Worm (Caenorhabditis elegans) whole organism, L4 larva: ENCODE data around the gene gbh-1.

Experiments used
- R02D3.7 ChIP-seq: fragments of 150-350 bp; sonication (generic microtip); optimal IDR thresholded peaks from 3 replicates; lab custom pipeline; 2014; ENCODE audit warnings: missing biosample characterization, missing genetic modification characterization
- dmd-9 ChIP-seq: fragments of 200-800 bp; sonication (Bioruptor generic); IDR thresholded peaks from 2 replicates; pipeline ENCODE4 v1.3.6; 2022; ENCODE audit warnings: missing genetic modification reagents, missing genetic modification characterization, missing compliant biosample characterization
- egl-27 ChIP-seq: sonication (generic microtip); optimal IDR thresholded peaks from 3 replicates; lab custom pipeline; 2017; ENCODE audit warnings: missing biosample characterization, missing genetic modification reagents, missing genetic modification characterization
- gei-8 ChIP-seq: fragments of 200-800 bp; sonication (Bioruptor generic); optimal IDR thresholded peaks from 2 replicates; lab custom pipeline; 2018; ENCODE audit warnings: mild to moderate bottlenecking, missing genetic modification characterization, missing compliant biosample characterization
- jun-1 ChIP-seq: fragments of 150-350 bp; optimal IDR thresholded peaks from 2 replicates; lab custom pipeline; 2014; ENCODE audit warnings: missing biosample characterization, missing genetic modification reagents, missing genetic modification characterization
- lin-13 ChIP-seq: fragments of 150-350 bp; optimal IDR thresholded peaks from 2 replicates; lab custom pipeline; 2014; ENCODE audit warnings: missing biosample characterization, missing genetic modification reagents, missing genetic modification characterization
- lin-29 ChIP-seq: fragments of 200-800 bp; sonication (Bioruptor generic); IDR thresholded peaks from 2 replicates; pipeline ENCODE4 v1.3.6; 2022; ENCODE audit warnings: missing genetic modification reagents, missing genetic modification characterization, missing compliant biosample characterization
- lsy-2 ChIP-seq, 2 experiments: fragments of 150-350 bp in 1 of 2; sonication (generic microtip) in 1 of 2; optimal IDR thresholded peaks; 2 replicates each; lab custom pipeline; 2014 to 2017; ENCODE audit warnings: missing biosample characterization in 2 of 2, missing genetic modification characterization in 2 of 2
- mes-2 ChIP-seq: sonication (generic microtip); optimal IDR thresholded peaks from 2 replicates; lab custom pipeline; 2016; ENCODE audit warnings: missing genotype, mild to moderate bottlenecking, missing genetic modification characterization, missing compliant biosample characterization; ENCODE audit not compliant: poor library complexity, severe bottlenecking
- nhr-237 ChIP-seq: sonication (generic microtip); optimal IDR thresholded peaks from 2 replicates; lab custom pipeline; 2017; ENCODE audit warnings: missing biosample characterization, missing genetic modification characterization
- skn-1 ChIP-seq: fragments of 150-350 bp; optimal IDR thresholded peaks from 2 replicates; lab custom pipeline; 2014; ENCODE audit warnings: missing biosample characterization, missing genetic modification characterization
- tag-97 ChIP-seq: fragments of 200-800 bp; sonication (Bioruptor generic); IDR thresholded peaks from 2 replicates; pipeline ENCODE4 v1.3.6; 2022; ENCODE audit warnings: missing genetic modification characterization, missing compliant biosample characterization

DNA sequence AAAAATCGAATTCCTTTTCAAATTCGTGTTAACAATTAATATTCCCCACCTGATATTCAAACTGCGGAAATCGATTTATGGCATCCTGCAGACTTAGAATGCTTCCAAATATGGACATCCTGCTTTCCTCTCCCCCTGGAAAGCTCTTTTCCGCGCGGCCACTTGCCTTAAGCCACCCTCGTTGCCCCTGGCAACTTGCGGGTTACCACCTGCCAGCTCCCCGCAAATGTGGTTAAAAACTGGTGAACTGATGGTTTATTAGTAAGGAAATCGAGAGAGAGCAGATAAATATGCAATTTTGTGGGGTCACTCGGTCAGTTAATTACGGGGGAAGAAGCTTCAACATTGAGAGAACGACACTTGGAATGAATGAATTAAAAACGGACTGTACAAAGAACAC, 41.5 kb downstream of the gbh-1 start, which contains the start of gene nphp-1:
- TF ChIP-seq dmd-9 (GFP tag; lab: Robert Waterston, UW) (no peak), jun-1 (no peak), tag-97 (GFP tag; lab: Robert Waterston, UW) (no peak), lin-29 (GFP tag; lab: Robert Waterston, UW) (no peak), R02D3.7 (no peak), lsy-2 (tag; optimal IDR thresholded peaks at IDR 0.05; lab: Kevin White, UChicago) (no peak), mes-2 (tag; lab: Kevin White, UChicago) (no peak), nhr-237 (tag; lab: Kevin White, UChicago) (no peak), gei-8 (GFP tag; lab: Kevin White, UChicago) (no peak), egl-27 (tag; lab: Kevin White, UChicago) (no peak), skn-1 (tag; lab: Kevin White, UChicago) (no peak), lin-13 (GFP tag; lab: Kevin White, UChicago) (no peak)
